Worm (Caenorhabditis elegans) whole organism, L4 larva: ENCODE measurements around the gene F13E9.11.

ENCODE experiments used
- D1046.2 ChIP-seq: fragments of 200-800 bp; sonication (Bioruptor generic); IDR thresholded peaks from 2 replicates; pipeline ENCODE4 v1.3.6; 2022; ENCODE audit warnings: missing genetic modification characterization, missing compliant biosample characterization
- F10B5.3 ChIP-seq: sonication (generic microtip); optimal IDR thresholded peaks from 2 replicates; lab custom pipeline; 2016; ENCODE audit warnings: mild to moderate bottlenecking, missing genetic modification characterization, missing compliant biosample characterization
- T20F7.1 ChIP-seq: fragments of 200-800 bp; sonication (Bioruptor generic); optimal IDR thresholded peaks from 2 replicates; lab custom pipeline; 2018; ENCODE audit warnings: mild to moderate bottlenecking, missing genetic modification characterization, missing compliant biosample characterization
- Y105C5A.15 ChIP-seq: fragments of 200-800 bp; sonication (Bioruptor generic); IDR thresholded peaks from 2 replicates; pipeline ENCODE4 v1.3.6; 2022; ENCODE audit warnings: missing genetic modification characterization, missing compliant biosample characterization
- aly-2 ChIP-seq: sonication (generic microtip); optimal IDR thresholded peaks from 2 replicates; lab custom pipeline; 2018; ENCODE audit warnings: missing biosample characterization, missing genetic modification characterization
- ama-1 ChIP-seq: fragments of 150-350 bp; optimal IDR thresholded peaks from 2 replicates; lab custom pipeline; 2014; ENCODE audit warnings: inconsistent platforms, mixed read lengths
- ceh-20 ChIP-seq: fragments of 200-800 bp; sonication (Bioruptor generic); IDR thresholded peaks from 2 replicates; pipeline ENCODE4 v1.3.6; 2022; ENCODE audit warnings: missing genetic modification reagents, missing genetic modification characterization, missing compliant biosample characterization
- ceh-44 ChIP-seq: fragments of 200-800 bp; sonication (Bioruptor generic); IDR thresholded peaks from 2 replicates; pipeline ENCODE4 v1.3.6; 2022; ENCODE audit warnings: missing genetic modification reagents, missing genetic modification characterization, missing compliant biosample characterization
- ceh-62 ChIP-seq: sonication (generic microtip); optimal IDR thresholded peaks from 2 replicates; lab custom pipeline; 2017; ENCODE audit warnings: missing biosample characterization, missing genetic modification characterization
- cey-2 ChIP-seq: sonication (generic microtip); optimal IDR thresholded peaks from 3 replicates; lab custom pipeline; 2017; ENCODE audit warnings: missing genetic modification characterization, mild to moderate bottlenecking, missing compliant biosample characterization, antibody characterized with exemption, borderline replicate concordance; ENCODE audit not compliant: insufficient read depth
- daf-12 ChIP-seq: fragments of 150-350 bp; optimal IDR thresholded peaks from 2 replicates; lab custom pipeline; 2014; ENCODE audit warnings: missing biosample characterization, missing genetic modification reagents, missing genetic modification characterization
- daf-16 ChIP-seq, 3 experiments: sonication (generic microtip); optimal IDR thresholded peaks; 2 replicates each; lab custom pipeline; 2016 to 2017; ENCODE audit warnings: missing genetic modification characterization in 3 of 3, missing genetic modification reagents in 3 of 3, mild to moderate bottlenecking in 2 of 3, missing compliant biosample characterization in 2 of 3, missing biosample characterization in 1 of 3, moderate library complexity in 1 of 3
- daf-19 ChIP-seq: fragments of 200-800 bp; sonication (Bioruptor generic); conservative IDR thresholded peaks from 2 replicates; pipeline ENCODE4 v1.3.6; 2022; ENCODE audit warnings: missing genetic modification characterization, missing compliant biosample characterization
- dmd-6 ChIP-seq: fragments of 200-800 bp; sonication (Bioruptor generic); IDR thresholded peaks from 2 replicates; pipeline ENCODE4 v1.3.6; 2022; ENCODE audit warnings: missing genetic modification reagents, missing genetic modification characterization, missing compliant biosample characterization
- dmd-8 ChIP-seq: fragments of 200-800 bp; sonication (Bioruptor generic); IDR thresholded peaks from 2 replicates; pipeline ENCODE4 v1.3.6; 2022; ENCODE audit warnings: missing genetic modification characterization, missing compliant biosample characterization
- dmd-9 ChIP-seq: fragments of 200-800 bp; sonication (Bioruptor generic); IDR thresholded peaks from 2 replicates; pipeline ENCODE4 v1.3.6; 2022; ENCODE audit warnings: missing genetic modification reagents, missing genetic modification characterization, missing compliant biosample characterization
- dpl-1 ChIP-seq: fragments of 150-350 bp; optimal IDR thresholded peaks from 2 replicates; lab custom pipeline; 2014; ENCODE audit warnings: missing biosample characterization, missing genetic modification reagents, missing genetic modification characterization
- egl-43 ChIP-seq: fragments of 200-800 bp; sonication (Bioruptor generic); IDR thresholded peaks from 2 replicates; pipeline ENCODE4 v1.3.6; 2022; ENCODE audit warnings: missing genetic modification reagents, missing genetic modification characterization, missing compliant biosample characterization
- fkh-10 ChIP-seq: fragments of 150-350 bp; optimal IDR thresholded peaks from 2 replicates; lab custom pipeline; 2014; ENCODE audit warnings: missing biosample characterization, missing genetic modification reagents, missing genetic modification characterization
- gei-8 ChIP-seq: fragments of 200-800 bp; sonication (Bioruptor generic); optimal IDR thresholded peaks from 2 replicates; lab custom pipeline; 2018; ENCODE audit warnings: mild to moderate bottlenecking, missing genetic modification characterization, missing compliant biosample characterization
- hif-1 ChIP-seq, 2 experiments: sonication (generic microtip); optimal IDR thresholded peaks; 2 replicates each; lab custom pipeline; 2016 to 2017; ENCODE audit warnings: missing compliant biosample characterization in 2 of 2, missing genetic modification characterization in 2 of 2, missing genetic modification reagents in 2 of 2, missing genotype in 2 of 2, mild to moderate bottlenecking in 1 of 2
- hlh-11 ChIP-seq: fragments of 200-800 bp; sonication (Bioruptor generic); optimal IDR thresholded peaks from 2 replicates; lab custom pipeline; 2018; ENCODE audit warnings: mild to moderate bottlenecking, missing genetic modification characterization, missing compliant biosample characterization
- hmg-1.1 ChIP-seq: fragments of 200-800 bp; sonication (Bioruptor generic); IDR thresholded peaks from 2 replicates; pipeline ENCODE4 v1.3.6; 2022; ENCODE audit warnings: missing genetic modification reagents, missing genetic modification characterization, missing compliant biosample characterization
- lin-1 ChIP-seq: fragments of 200-800 bp; sonication (Bioruptor generic); IDR thresholded peaks from 2 replicates; pipeline ENCODE4 v1.3.6; 2022; ENCODE audit warnings: missing genetic modification reagents, missing genetic modification characterization, missing compliant biosample characterization
- lin-29 ChIP-seq: fragments of 200-800 bp; sonication (Bioruptor generic); IDR thresholded peaks from 2 replicates; pipeline ENCODE4 v1.3.6; 2022; ENCODE audit warnings: missing genetic modification reagents, missing genetic modification characterization, missing compliant biosample characterization
- lin-38 ChIP-seq: fragments of 200-800 bp; sonication (Bioruptor generic); IDR thresholded peaks from 2 replicates; pipeline ENCODE4 v1.3.6; 2022; ENCODE audit warnings: missing genetic modification reagents, missing genetic modification characterization, missing compliant biosample characterization
- mep-1 ChIP-seq: fragments of 150-350 bp; sonication (generic microtip); optimal IDR thresholded peaks from 3 replicates; lab custom pipeline; 2014; ENCODE audit warnings: missing biosample characterization, missing genetic modification characterization
- mes-2 ChIP-seq: sonication (generic microtip); optimal IDR thresholded peaks from 2 replicates; lab custom pipeline; 2016; ENCODE audit warnings: missing genotype, mild to moderate bottlenecking, missing genetic modification characterization, missing compliant biosample characterization; ENCODE audit not compliant: poor library complexity, severe bottlenecking
- mxl-3 ChIP-seq: fragments of 200-800 bp; sonication (Bioruptor generic); optimal IDR thresholded peaks from 2 replicates; lab custom pipeline; 2018; ENCODE audit warnings: mild to moderate bottlenecking, missing genetic modification characterization, missing compliant biosample characterization
- nhr-102 ChIP-seq: sonication (generic microtip); optimal IDR thresholded peaks from 2 replicates; lab custom pipeline; 2016; ENCODE audit warnings: mild to moderate bottlenecking, missing genetic modification characterization, moderate library complexity, missing compliant biosample characterization
- nhr-11 ChIP-seq: fragments of 150-350 bp; optimal IDR thresholded peaks from 2 replicates; lab custom pipeline; 2014; ENCODE audit warnings: missing biosample characterization, missing genetic modification characterization
- nhr-25 ChIP-seq: sonication (generic microtip); optimal IDR thresholded peaks from 2 replicates; lab custom pipeline; 2017; ENCODE audit warnings: missing genetic modification characterization, mild to moderate bottlenecking, missing compliant biosample characterization, antibody characterized with exemption, moderate library complexity, borderline replicate concordance; ENCODE audit not compliant: insufficient read depth
- nhr-41 ChIP-seq: fragments of 200-800 bp; sonication (Bioruptor generic); IDR thresholded peaks from 2 replicates; pipeline ENCODE4 v1.3.6; 2022; ENCODE audit warnings: missing genetic modification reagents, missing genetic modification characterization, missing compliant biosample characterization
- nhr-76 ChIP-seq: fragments of 150-350 bp; optimal IDR thresholded peaks from 2 replicates; lab custom pipeline; 2014; ENCODE audit warnings: missing biosample characterization, missing genetic modification characterization
- pha-4 ChIP-seq, 2 experiments: fragments of 150-350 bp in 1 of 2; fragments of 200-800 bp in 1 of 2; sonication (Bioruptor generic) in 1 of 2; IDR thresholded peaks in 1 of 2; optimal IDR thresholded peaks in 1 of 2; 2 replicates each; pipeline versions ENCODE4 v1.3.6 to Lab custom; 2014 to 2022; ENCODE audit warnings: missing genetic modification characterization in 2 of 2, missing genetic modification reagents in 2 of 2, missing biosample characterization in 1 of 2, missing compliant biosample characterization in 1 of 2
- pqm-1 ChIP-seq: sonication (generic microtip); optimal IDR thresholded peaks from 2 replicates; lab custom pipeline; 2017; ENCODE audit warnings: missing biosample characterization, missing genetic modification characterization
- rbr-2 ChIP-seq: sonication (generic microtip); optimal IDR thresholded peaks from 2 replicates; lab custom pipeline; 2016; ENCODE audit warnings: missing genotype, missing genetic modification characterization, missing compliant biosample characterization
- set-16 ChIP-seq: fragments of 200-800 bp; sonication (Bioruptor generic); IDR thresholded peaks from 2 replicates; pipeline ENCODE4 v1.3.6; 2022; ENCODE audit warnings: missing genetic modification reagents, missing genetic modification characterization, missing compliant biosample characterization
- skn-1 ChIP-seq: fragments of 150-350 bp; optimal IDR thresholded peaks from 2 replicates; lab custom pipeline; 2014; ENCODE audit warnings: missing biosample characterization, missing genetic modification characterization
- snpc-1.2 ChIP-seq: fragments of 200-800 bp; sonication (Bioruptor generic); IDR thresholded peaks from 2 replicates; pipeline ENCODE4 v1.3.6; 2022; ENCODE audit warnings: missing genetic modification reagents, missing genetic modification characterization, missing compliant biosample characterization
- tra-1 ChIP-seq: fragments of 200-800 bp; sonication (Bioruptor generic); IDR thresholded peaks from 2 replicates; pipeline ENCODE4 v1.3.6; 2022; ENCODE audit warnings: missing genetic modification reagents, missing genetic modification characterization, missing compliant biosample characterization
- vab-7 ChIP-seq: fragments of 200-800 bp; sonication (Bioruptor generic); IDR thresholded peaks from 2 replicates; pipeline ENCODE4 v1.3.6; 2022; ENCODE audit warnings: missing genetic modification reagents, missing genetic modification characterization, missing compliant biosample characterization
- zfp-3 ChIP-seq: fragments of 200-800 bp; sonication (Bioruptor generic); conservative IDR thresholded peaks from 2 replicates; pipeline ENCODE4 v1.3.6; 2022; ENCODE audit warnings: missing genetic modification reagents, missing genetic modification characterization, missing compliant biosample characterization
- ztf-7 ChIP-seq: fragments of 150-350 bp; optimal IDR thresholded peaks from 2 replicates; lab custom pipeline; 2014; ENCODE audit warnings: missing biosample characterization, missing genetic modification characterization

F13E9.11 gene

ce11 chrIV:10821672-10822304 is 47.1 kb downstream of the F13E9.11 start (continued):
- TF ChIP-seq ztf-7 (tag; lab: Kevin White, UChicago) (peak; percentile 40), lin-29 (no peak), ama-1 (lab: Kevin White, UChicago) (peak; percentile 80), dmd-6 (GFP tag; lab: Robert Waterston, UW) (peak; percentile 74), nhr-41 (GFP tag; lab: Robert Waterston, UW) (no peak), hif-1 (tag; optimal IDR thresholded peaks at IDR 0.05; lab: Kevin White, UChicago) (peak; percentile 50 to 91), mep-1 (peak; percentile 96), pha-4 (GFP tag; IDR thresholded peaks at IDR 0.05; lab: Robert Waterston, UW) (no peak; the same call in 1 of the 2 replicates), pha-4 (tag; optimal IDR thresholded peaks at IDR 0.05; lab: Kevin White, UChicago) (peak; percentile 88), pqm-1 (tag; lab: Kevin White, UChicago) (peak; percentile 33), D1046.2 (no peak), T20F7.1 (GFP tag; lab: Kevin White, UChicago) (peak; percentile 67), F10B5.3 (tag; lab: Kevin White, UChicago) (no peak), hmg-1.1 (GFP tag; lab: Robert Waterston, UW) (peak; percentile 84), nhr-76 (tag; lab: Kevin White, UChicago) (no peak), dmd-9 (GFP tag; lab: Robert Waterston, UW) (no peak), rbr-2 (tag; lab: Kevin White, UChicago) (peak; percentile 94), snpc-1.2 (0 out of 2 replicates have a peak, but pooled peaks have one; percentile 50), lin-38 (no peak; the same call in none of the 2 replicates), fkh-10 (GFP tag; lab: Kevin White, UChicago) (peak; percentile 76), zfp-3 (GFP tag; lab: Robert Waterston, UW) (no peak), set-16 (peak; percentile 61), dmd-8 (peak; percentile 46; the same call in 1 of the 2 replicates), dpl-1 (GFP tag; lab: Kevin White, UChicago) (peak; percentile 39), gei-8 (peak; percentile 3), tra-1 (GFP tag; lab: Robert Waterston, UW) (peak; percentile 51; the same call in 1 of the 2 replicates), mxl-3 (GFP tag; lab: Kevin White, UChicago) (peak; percentile 66), egl-43 (0 out of 2 replicates have a peak, but pooled peaks have one; percentile 27), hlh-11 (tag; lab: Kevin White, UChicago) (peak; percentile 93), lin-1 (GFP tag; lab: Robert Waterston, UW) (peak; percentile 48), ceh-20 (GFP tag; lab: Robert Waterston, UW) (peak; percentile 76; the same call in 1 of the 2 replicates), nhr-11 (tag; lab: Kevin White, UChicago) (peak; percentile 93), daf-19 (GFP tag; lab: Robert Waterston, UW) (peak; percentile 68; the same call in 1 of the 2 replicates), cey-2 (tag; lab: Kevin White, UChicago) (no peak), ceh-62 (tag; lab: Kevin White, UChicago) (no peak), daf-12 (tag; lab: Kevin White, UChicago) (no peak), daf-16 (GFP tag; optimal IDR thresholded peaks at IDR 0.05; lab: Kevin White, UChicago) (peak; percentile 39 to 65), daf-16 (tag; optimal IDR thresholded peaks at IDR 0.05; lab: Kevin White, UChicago) (peak; percentile 80), aly-2 (tag; lab: Kevin White, UChicago) (no peak), nhr-102 (tag; lab: Kevin White, UChicago) (peak; percentile 47), mes-2 (peak; percentile 81), vab-7 (GFP tag; lab: Robert Waterston, UW) (no peak), skn-1 (tag; lab: Kevin White, UChicago) (no peak), ceh-44 (GFP tag; lab: Robert Waterston, UW) (no peak), nhr-25 (tag; lab: Kevin White, UChicago) (peak; percentile 92), Y105C5A.15 (GFP tag; lab: Robert Waterston, UW) (no peak)
